Fruit fly (Drosophila melanogaster): ENCODE results near the gene CG17549.

dm6 chr2L:19342018-19342417 is 47.9 kb downstream of the CG17549 start:
- peak; percentile 25 for TF ChIP-seq CG31627 (GFP tag; optimal IDR thresholded peaks at IDR 0.05)
- peak; percentile 83 for TF ChIP-seq Gug (GFP tag; IDR thresholded peaks at IDR 0.05)
- peak; percentile 75 for TF ChIP-seq CG7368 (GFP tag; optimal IDR thresholded peaks at IDR 0.05)
